Worm (Caenorhabditis elegans): Measurements from ENCODE around the gene F57C12.6.

DNA sequence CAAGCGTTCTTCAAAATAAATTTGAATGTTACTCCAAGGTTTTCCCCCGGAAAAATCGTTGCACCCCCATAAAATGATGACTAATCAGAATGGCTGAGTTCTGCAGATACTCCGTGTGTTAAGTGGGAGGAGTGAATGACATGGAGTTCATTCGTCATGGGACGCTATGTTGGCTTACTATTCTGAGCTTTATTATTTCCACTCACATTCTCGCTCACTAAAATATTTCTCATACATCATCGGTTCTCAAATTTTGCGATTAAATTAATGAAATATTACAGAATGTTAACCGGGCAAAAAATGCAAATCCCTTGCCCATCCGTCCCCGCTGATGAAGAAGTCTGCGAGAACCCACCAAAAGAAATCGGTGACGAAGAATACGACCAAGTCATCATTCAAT lies 11.0 kb downstream of the F57C12.6 start, which contains the start of gene F28C10.1:
- no peak for TF ChIP-seq nhr-2 (tag; optimal IDR thresholded peaks at IDR 0.05)
- TF ChIP-seq lsy-2 (tag; optimal IDR thresholded peaks at IDR 0.05): no peak
- TF ChIP-seq ztf-11 (tag; optimal IDR thresholded peaks at IDR 0.05): no peak
- TF ChIP-seq nhr-237 (tag; optimal IDR thresholded peaks at IDR 0.05): no peak
- TF ChIP-seq pha-4 (tag; optimal IDR thresholded peaks at IDR 0.05): no peak
- TF ChIP-seq hlh-1 (tag; optimal IDR thresholded peaks at IDR 0.05): no peak
- no peak for TF ChIP-seq snpc-4 (tag; optimal IDR thresholded peaks at IDR 0.05)
- no peak for TF ChIP-seq nhr-28 (tag; optimal IDR thresholded peaks at IDR 0.05)
- TF ChIP-seq tbx-8 (GFP tag; optimal IDR thresholded peaks at IDR 0.05): no peak
- no peak for TF ChIP-seq elt-3 (tag; optimal IDR thresholded peaks at IDR 0.05)
- no peak for TF ChIP-seq flh-1 (GFP tag; optimal IDR thresholded peaks at IDR 0.05)
- TF ChIP-seq unc-62 (GFP tag; optimal IDR thresholded peaks at IDR 0.05): no peak
